Worm (Caenorhabditis elegans): ENCODE data around the gene sqst-5.
"Not testable (repeated sequence)": the region's sequence is repeated elsewhere in the genome, so short reads cannot be mapped to it uniquely, and the experiment has no call there.

Gene sqst-5

DNA sequence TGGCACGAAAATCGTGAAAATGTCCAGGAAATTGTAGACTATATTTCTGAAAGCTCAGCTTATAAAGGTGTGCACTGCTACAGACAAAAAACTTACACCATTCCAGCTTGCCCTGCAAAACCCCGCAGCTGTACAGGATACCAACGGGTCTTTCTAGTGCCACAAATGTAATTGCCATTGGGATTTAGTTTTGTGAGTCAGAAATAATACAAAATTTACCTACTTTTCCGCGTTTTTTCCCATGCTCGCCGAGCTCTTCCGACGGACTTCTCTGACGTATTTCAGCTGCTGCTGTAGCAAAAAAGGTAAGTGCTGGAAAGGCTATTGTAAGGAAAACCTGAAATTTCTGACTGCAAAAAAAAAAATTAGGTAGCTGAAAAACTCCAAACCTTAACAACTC, 50.4 kb downstream of the sqst-5 start, which contains the start of gene C29F9.8:
Gene C29F9.8, minus strand, starts transcription at position 101 of the 400 bp plus-strand sequence.
- not testable (repeated sequence) for TF ChIP-seq nhr-237, lin-15B, lin-39 (tag; optimal IDR thresholded peaks at IDR 0.05)
